Fruit fly (Drosophila melanogaster): ENCODE measurements around the gene NUCB1.

Gene NUCB1

dm6 chr3L:17804511-17804910 is 2.4 kb upstream of the NUCB1 start, which contains the start of gene ais (continued):
- no peak for TF ChIP-seq CG12236 (GFP tag; optimal IDR thresholded peaks at IDR 0.05)
- TF ChIP-seq Nf-YB (GFP tag; optimal IDR thresholded peaks at IDR 0.05) = no peak
- TF ChIP-seq Atf-2 (GFP tag; optimal IDR thresholded peaks at IDR 0.05) = no peak
- TF ChIP-seq pzg (GFP tag; optimal IDR thresholded peaks at IDR 0.05) = peak; percentile 38
- peak; percentile 55 for TF ChIP-seq CG7928 (GFP tag; optimal IDR thresholded peaks at IDR 0.05)
- TF ChIP-seq CG12071 (GFP tag; optimal IDR thresholded peaks at IDR 0.05) = no peak
- no peak for TF ChIP-seq CG6854 (GFP tag; optimal IDR thresholded peaks at IDR 0.05)
- peak; percentile 64; the same call in 1 of the 2 replicates for TF ChIP-seq CG3847 (GFP tag; IDR thresholded peaks at IDR 0.05)
- TF ChIP-seq ssp (GFP tag; IDR thresholded peaks at IDR 0.05) = no peak
- no peak for TF ChIP-seq onecut (GFP tag; IDR thresholded peaks at IDR 0.05)
- TF ChIP-seq bcd (GFP tag; optimal IDR thresholded peaks at IDR 0.05) = no peak
- no peak for TF ChIP-seq HmgD (GFP tag; optimal IDR thresholded peaks at IDR 0.05)
- no peak for TF ChIP-seq peb (GFP tag; IDR thresholded peaks at IDR 0.05)
- no peak for TF ChIP-seq nerfin-1 (tag; optimal IDR thresholded peaks at IDR 0.05)
- TF ChIP-seq hkb (optimal IDR thresholded peaks at IDR 0.05) = no peak
- no peak for TF ChIP-seq hkb (GFP tag; IDR thresholded peaks at IDR 0.05)
- no peak for TF ChIP-seq CG7271 (tag; optimal IDR thresholded peaks at IDR 0.05)
- TF ChIP-seq CG14441 (GFP tag; IDR thresholded peaks at IDR 0.05) = no peak
- no peak for TF ChIP-seq Hand (GFP tag; optimal IDR thresholded peaks at IDR 0.05)
- peak; percentile 17 for TF ChIP-seq Ets97D (GFP tag; optimal IDR thresholded peaks at IDR 0.05)
- TF ChIP-seq CG34224 (GFP tag; IDR thresholded peaks at IDR 0.05; ENCODE audit: partially characterized antibody) = no peak
- TF ChIP-seq sisA (GFP tag; IDR thresholded peaks at IDR 0.05) = no peak
- TF ChIP-seq CG8359 (GFP tag; optimal IDR thresholded peaks at IDR 0.05; ENCODE audit: borderline replicate concordance) = no peak
- TF ChIP-seq CG12391 (tag; optimal IDR thresholded peaks at IDR 0.05) = peak; percentile 39
- TF ChIP-seq CG12219 (GFP tag; optimal IDR thresholded peaks at IDR 0.05) = no peak
- no peak for TF ChIP-seq MTF-1 (GFP tag; optimal IDR thresholded peaks at IDR 0.05; ENCODE audit: borderline replicate concordance)
- no peak for TF ChIP-seq Adf1 (GFP tag; IDR thresholded peaks at IDR 0.05)
- peak; percentile 20 for TF ChIP-seq Lhr (GFP tag; optimal IDR thresholded peaks at IDR 0.05)
- no peak for TF ChIP-seq fd102C (GFP tag; optimal IDR thresholded peaks at IDR 0.05)
- no peak for TF ChIP-seq pum (GFP tag; optimal IDR thresholded peaks at IDR 0.05)
- no peak for TF ChIP-seq jigr1 (GFP tag; IDR thresholded peaks at IDR 0.05)
- TF ChIP-seq CG6654 (GFP tag; optimal IDR thresholded peaks at IDR 0.05) = no peak
- no peak for TF ChIP-seq fd64A (GFP tag; optimal IDR thresholded peaks at IDR 0.05)
- TF ChIP-seq ttk (GFP tag; IDR thresholded peaks at IDR 0.05) = no peak
- TF ChIP-seq mld (GFP tag; IDR thresholded peaks at IDR 0.05; ENCODE audit: partially characterized antibody) = no peak
- peak; percentile 41 for TF ChIP-seq YL-1 (GFP tag; optimal IDR thresholded peaks at IDR 0.05)
- TF ChIP-seq CG7786 (GFP tag; optimal IDR thresholded peaks at IDR 0.05) = no peak
- no peak for TF ChIP-seq zen2 (GFP tag; IDR thresholded peaks at IDR 0.05; ENCODE audit: partially characterized antibody)
- TF ChIP-seq tap (tag; optimal IDR thresholded peaks at IDR 0.05) = no peak
- no peak for TF ChIP-seq cato (GFP tag; optimal IDR thresholded peaks at IDR 0.05; ENCODE audit: borderline replicate concordance)
- TF ChIP-seq CG5953 (GFP tag; IDR thresholded peaks at IDR 0.05) = no peak
- TF ChIP-seq btn (GFP tag; optimal IDR thresholded peaks at IDR 0.05) = no peak
- TF ChIP-seq Drgx (GFP tag; IDR thresholded peaks at IDR 0.05) = no peak
- no peak for TF ChIP-seq D19B (GFP tag; optimal IDR thresholded peaks at IDR 0.05)
- no peak for TF ChIP-seq CG5245 (GFP tag; optimal IDR thresholded peaks at IDR 0.05)
- TF ChIP-seq Mrtf (GFP tag; IDR thresholded peaks at IDR 0.05) = no peak
- TF ChIP-seq CG18619 (GFP tag; optimal IDR thresholded peaks at IDR 0.05) = no peak
- TF ChIP-seq CG10654 (GFP tag; optimal IDR thresholded peaks at IDR 0.05) = no peak
- no peak for TF ChIP-seq D (optimal IDR thresholded peaks at IDR 0.05)
- TF ChIP-seq D (GFP tag; optimal IDR thresholded peaks at IDR 0.05) = no peak
- no peak for TF ChIP-seq CG3065 (GFP tag; optimal IDR thresholded peaks at IDR 0.05)
- no peak for TF ChIP-seq CG10462 (GFP tag; optimal IDR thresholded peaks at IDR 0.05)

Data from whole organism, embryonic.